In the genomic region with DNA sequence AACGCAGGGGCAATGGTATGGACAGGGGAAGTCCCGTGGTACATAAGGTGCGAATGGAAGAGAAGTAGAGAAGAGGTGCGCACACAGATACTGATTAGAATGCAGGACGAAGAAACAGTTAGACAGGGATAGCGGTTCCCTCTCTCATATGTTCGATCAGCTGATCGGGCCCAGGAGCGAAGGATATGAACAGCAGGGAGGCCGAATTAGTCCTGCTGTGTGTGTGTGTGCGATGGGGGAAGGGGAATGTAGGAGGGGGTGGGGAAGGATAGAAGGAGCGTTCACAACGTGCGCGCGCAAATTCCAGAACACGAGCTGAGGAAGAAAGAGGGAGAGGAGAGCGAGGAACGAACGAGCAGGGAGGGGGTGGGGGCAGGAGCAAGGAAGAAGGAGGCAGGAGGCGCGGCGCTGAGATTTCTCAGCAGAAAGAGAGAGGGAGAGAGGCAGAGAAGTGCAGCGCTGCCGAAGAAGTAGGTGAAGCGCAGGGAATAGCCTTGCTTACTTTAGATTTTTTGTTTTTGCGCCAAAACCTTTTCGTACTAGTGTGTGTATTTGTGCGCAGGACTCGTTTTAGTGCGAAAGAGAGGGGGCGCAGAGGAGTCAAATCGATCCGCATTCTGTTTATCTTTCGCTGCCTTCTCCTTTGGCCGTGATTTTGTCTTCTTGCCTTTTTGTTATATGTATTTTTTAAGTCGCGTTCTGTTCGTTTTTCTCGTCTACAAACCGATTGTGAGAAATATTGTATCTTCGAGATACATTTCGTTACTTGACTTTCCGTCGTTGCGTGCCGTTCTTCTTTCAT, we compare ENCODE assay signal across 1 fruit fly cellular context.
TF ChIP-seq lines count a peak whose summit lies in the region.

No protein-coding gene starts in this region.

TF ChIP-seq in whole organism, embryonic, 481 proteins besides CTCF, POLR2A, EP300 and RAD21 (continued from another document):
- TF ChIP-seq twi (tag; optimal IDR thresholded peaks at IDR 0.05; lab: Kevin White, UChicago) (peak; percentile 57), CG15479 (GFP tag; optimal IDR thresholded peaks at IDR 0.05; lab: Kevin White, UChicago) (peak; percentile 49), nom (GFP tag; optimal IDR thresholded peaks at IDR 0.05; lab: Kevin White, UChicago) (peak; percentile 27), MTF-1 (GFP tag; optimal IDR thresholded peaks at IDR 0.05; lab: Kevin White, UChicago; ENCODE audit: borderline replicate concordance) (no peak), lbe (GFP tag; optimal IDR thresholded peaks at IDR 0.05; lab: Kevin White, UChicago) (no peak), CG8388 (GFP tag; optimal IDR thresholded peaks at IDR 0.05; lab: Kevin White, UChicago) (no peak), cad (GFP tag; optimal IDR thresholded peaks at IDR 0.05; lab: Kevin White, UChicago) (no peak)
